Fruit fly (Drosophila melanogaster) whole organism, pupa: ENCODE measurements around the gene CG6830.

Source experiments
- CG12605 ChIP-seq: fragments of 200-800 bp; sonication (Bioruptor generic); IDR thresholded peaks from 2 replicates; pipeline ENCODE4 v1.3.6; 2022; ENCODE audit warnings: missing biosample characterization, missing genetic modification characterization
- CG14655 ChIP-seq: fragments of 200-800 bp; sonication (Bioruptor generic); optimal IDR thresholded peaks from 3 replicates; lab custom pipeline; 2017; ENCODE audit warnings: mild to moderate bottlenecking, missing biosample characterization, missing genetic modification reagents, missing genetic modification characterization
- CG15710 ChIP-seq: fragments of 200-800 bp; sonication (Bioruptor generic); optimal IDR thresholded peaks from 2 replicates; lab custom pipeline; 2018; ENCODE audit warnings: missing biosample characterization, mild to moderate bottlenecking, missing genetic modification characterization, moderate library complexity
- CG32121 ChIP-seq: fragments of 200-800 bp; sonication (Bioruptor generic); IDR thresholded peaks from 2 replicates; pipeline ENCODE4 v1.3.6; 2022; ENCODE audit warnings: missing biosample characterization, missing genetic modification characterization
- CG34367 ChIP-seq: fragments of 200-800 bp; sonication (Bioruptor generic); optimal IDR thresholded peaks from 2 replicates; lab custom pipeline; 2018; ENCODE audit warnings: missing biosample characterization, mild to moderate bottlenecking, missing genetic modification characterization
- CG4496 ChIP-seq: fragments of 200-800 bp; sonication (Bioruptor generic); IDR thresholded peaks from 3 replicates; pipeline ENCODE4 v1.3.6; 2022; ENCODE audit warnings: missing biosample characterization, missing genetic modification characterization
- CG8301 ChIP-seq: fragments of 200-800 bp; sonication (Bioruptor generic); optimal IDR thresholded peaks from 2 replicates; lab custom pipeline; 2018; ENCODE audit warnings: missing biosample characterization, mild to moderate bottlenecking, missing genetic modification characterization
- CG9948 ChIP-seq: fragments of 200-800 bp; sonication (Bioruptor generic); optimal IDR thresholded peaks from 2 replicates; lab custom pipeline; 2018; ENCODE audit warnings: missing biosample characterization, mild to moderate bottlenecking, missing genetic modification characterization, moderate library complexity
- D1 ChIP-seq: fragments of 200-800 bp; sonication (Bioruptor generic); optimal IDR thresholded peaks from 2 replicates; lab custom pipeline; 2018; ENCODE audit warnings: missing biosample characterization, mild to moderate bottlenecking, missing genetic modification characterization, moderate library complexity
- EcR ChIP-seq: fragments of 200-800 bp; sonication (Bioruptor generic); optimal IDR thresholded peaks from 3 replicates; lab custom pipeline; 2019; ENCODE audit warnings: missing biosample characterization, missing genetic modification characterization, mild to moderate bottlenecking, moderate library complexity, missing genetic modification reagents
- Ets98B ChIP-seq: fragments of 200-800 bp; sonication (Bioruptor generic); IDR thresholded peaks from 2 replicates; pipeline ENCODE4 v1.3.6; 2022; ENCODE audit warnings: missing biosample characterization, missing genetic modification characterization
- Pif1B ChIP-seq: fragments of 200-800 bp; sonication (Bioruptor generic); optimal IDR thresholded peaks from 3 replicates; lab custom pipeline; 2016; ENCODE audit warnings: missing biosample characterization, missing genetic modification characterization
- Snoo ChIP-seq: fragments of 200-800 bp; sonication (Bioruptor generic); optimal IDR thresholded peaks from 3 replicates; lab custom pipeline; 2017; ENCODE audit warnings: missing biosample characterization, mild to moderate bottlenecking, missing genetic modification characterization, inconsistent platforms
- fd96Ca ChIP-seq: fragments of 200-800 bp; sonication (Bioruptor generic); IDR thresholded peaks from 3 replicates; pipeline ENCODE4 v1.3.6; 2022; ENCODE audit warnings: missing biosample characterization, missing genetic modification characterization
- gl ChIP-seq: fragments of 200-800 bp; sonication (Bioruptor generic); optimal IDR thresholded peaks from 2 replicates; lab custom pipeline; 2018; ENCODE audit warnings: missing biosample characterization, mild to moderate bottlenecking, missing genetic modification characterization
- rn ChIP-seq: fragments of 200-800 bp; sonication (Bioruptor generic); IDR thresholded peaks from 2 replicates; pipeline ENCODE4 v1.3.6; 2022; ENCODE audit warnings: missing biosample characterization, missing genetic modification characterization

Gene CG6830

DNA sequence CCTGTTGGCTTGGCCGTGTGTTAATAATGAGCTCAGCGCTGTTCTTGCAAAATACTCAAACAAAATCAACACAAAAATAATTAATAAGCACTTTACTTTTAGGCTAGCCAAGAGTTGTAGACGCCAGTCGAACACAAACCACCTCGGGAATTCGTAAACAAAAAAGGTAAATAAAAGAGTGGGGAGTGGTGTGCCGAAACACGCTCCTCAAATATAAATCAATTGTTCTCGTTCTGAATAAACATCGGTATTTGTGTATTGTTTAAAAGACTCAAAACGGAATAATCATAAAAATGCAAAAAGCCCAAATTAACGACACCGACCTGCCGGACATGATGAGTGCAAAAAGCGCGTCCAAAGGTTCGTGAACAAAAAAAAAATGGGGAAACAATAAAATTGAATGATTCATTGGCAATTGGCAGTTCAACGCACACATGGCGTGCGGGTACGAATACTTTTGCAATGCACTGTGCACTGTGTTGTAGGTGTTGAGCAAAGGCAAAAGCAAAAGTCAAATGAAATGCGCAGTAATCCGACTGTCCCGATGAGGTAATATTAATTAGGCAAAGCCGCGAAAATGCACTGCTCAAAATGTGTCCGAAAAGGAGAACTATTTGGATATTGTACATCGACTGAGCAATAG, 44.1 kb downstream of the CG6830 start:
- TF ChIP-seq CG8301 (tag; lab: Kevin White, UChicago) (no peak), CG4496 (GFP tag; lab: Robert Waterston, UW) (no peak), Ets98B (GFP tag; lab: Robert Waterston, UW) (no peak), CG9948 (tag; lab: Kevin White, UChicago) (no peak), CG15710 (no peak), EcR (no peak), CG12605 (GFP tag; lab: Robert Waterston, UW) (no peak), Snoo (no peak), fd96Ca (GFP tag; lab: Robert Waterston, UW) (no peak), rn (GFP tag; lab: Robert Waterston, UW) (no peak), CG14655 (GFP tag; lab: Kevin White, UChicago) (no peak), CG32121 (GFP tag; lab: Robert Waterston, UW) (no peak), CG34367 (tag; lab: Kevin White, UChicago) (no peak)
- TF ChIP-seq, all 21 proteins: peak for 0

DNA sequence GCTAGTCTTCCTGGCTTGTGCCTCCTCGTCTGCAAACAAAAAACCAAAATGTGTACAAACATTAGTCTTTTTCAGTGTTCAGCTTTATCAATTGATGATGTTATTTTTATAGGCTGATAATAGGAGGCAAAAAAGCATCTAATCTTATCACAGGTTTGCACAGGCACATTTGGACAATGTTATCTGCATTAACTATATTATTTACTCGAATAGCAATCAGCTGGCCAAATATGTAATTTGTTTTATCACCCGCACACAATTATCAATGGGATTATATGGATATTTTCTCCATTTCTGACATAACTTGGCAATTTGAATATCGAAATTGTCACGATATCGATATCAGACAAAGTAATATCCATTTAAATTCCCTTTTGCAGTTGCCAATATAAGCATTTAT, 46.6 kb downstream of the CG6830 start:
- TF ChIP-seq CG34367 (tag; lab: Kevin White, UChicago) (no peak), D1 (tag; lab: Kevin White, UChicago) (no peak), Pif1B (GFP tag; lab: Kevin White, UChicago) (no peak), CG9948 (tag; lab: Kevin White, UChicago) (no peak), fd96Ca (GFP tag; lab: Robert Waterston, UW) (no peak), CG32121 (GFP tag; lab: Robert Waterston, UW) (no peak), CG12605 (GFP tag; lab: Robert Waterston, UW) (no peak), gl (tag; lab: Kevin White, UChicago) (no peak)
